Fruit fly (Drosophila melanogaster) whole organism, embryonic: ENCODE measurements around the gene CG15638.

ENCODE experiments used
- Aef1 ChIP-seq: fragments of 200-800 bp; sonication (Bioruptor generic); IDR thresholded peaks from 3 replicates; pipeline ENCODE4 v1.3.6; 2022; ENCODE audit warnings: missing biosample characterization, missing genetic modification characterization
- BtbVII ChIP-seq: fragments of 200-800 bp; sonication (Bioruptor generic); optimal IDR thresholded peaks from 3 replicates; lab custom pipeline; 2017; ENCODE audit warnings: missing biosample characterization, mild to moderate bottlenecking, missing genetic modification characterization
- CG11093 ChIP-seq: fragments of 200-800 bp; sonication (Bioruptor generic); IDR thresholded peaks from 3 replicates; pipeline ENCODE4 v1.3.6; 2022; ENCODE audit warnings: missing biosample characterization, missing genetic modification characterization
- CG12299 ChIP-seq: fragments of 200-800 bp; sonication (Bioruptor generic); optimal IDR thresholded peaks from 2 replicates; lab custom pipeline; 2018; ENCODE audit warnings: missing biosample characterization, mild to moderate bottlenecking, missing genetic modification characterization
- CG13775 ChIP-seq: fragments of 200-800 bp; sonication (Bioruptor generic); optimal IDR thresholded peaks from 3 replicates; lab custom pipeline; 2017; ENCODE audit warnings: missing biosample characterization, mild to moderate bottlenecking, missing genetic modification characterization
- CG13894 ChIP-seq: fragments of 200-800 bp; sonication (Bioruptor generic); optimal IDR thresholded peaks from 3 replicates; lab custom pipeline; 2018; ENCODE audit warnings: missing biosample characterization, mild to moderate bottlenecking, missing genetic modification characterization, moderate library complexity
- CG14710 ChIP-seq: fragments of 200-800 bp; sonication (Bioruptor generic); optimal IDR thresholded peaks from 3 replicates; lab custom pipeline; 2019; ENCODE audit warnings: missing biosample characterization, mild to moderate bottlenecking, missing genetic modification characterization, moderate library complexity
- CG15514 ChIP-seq: fragments of 200-800 bp; sonication (Bioruptor generic); optimal IDR thresholded peaks from 3 replicates; lab custom pipeline; 2017; ENCODE audit warnings: missing biosample characterization, missing genetic modification characterization, mild to moderate bottlenecking, moderate library complexity, missing genetic modification reagents
- CG2199 ChIP-seq: fragments of 200-800 bp; sonication (Bioruptor generic); IDR thresholded peaks from 3 replicates; pipeline ENCODE4 v1.3.6; 2022; ENCODE audit warnings: missing biosample characterization, missing genetic modification characterization
- CG2875 ChIP-seq: fragments of 200-800 bp; sonication (Bioruptor generic); optimal IDR thresholded peaks from 2 replicates; lab custom pipeline; 2017; ENCODE audit warnings: missing biosample characterization, mild to moderate bottlenecking, missing genetic modification characterization, missing genetic modification reagents
- CG9817 ChIP-seq: fragments of 200-800 bp; sonication (Bioruptor generic); optimal IDR thresholded peaks from 2 replicates; lab custom pipeline; 2018; ENCODE audit warnings: missing biosample characterization, mild to moderate bottlenecking, missing genetic modification characterization, moderate library complexity
- Deaf1 ChIP-seq: fragments of 200-800 bp; optimal IDR thresholded peaks from 3 replicates; lab custom pipeline; 2019; ENCODE audit warnings: missing biosample characterization, mild to moderate bottlenecking, missing genetic modification characterization, moderate library complexity
- Dip2 ChIP-seq: fragments of 200-800 bp; sonication (Bioruptor generic); IDR thresholded peaks from 2 replicates; pipeline ENCODE4 v1.3.6; 2022; ENCODE audit warnings: missing biosample characterization, missing genetic modification characterization
- Dip3 ChIP-seq: fragments of 200-800 bp; sonication (Bioruptor generic); optimal IDR thresholded peaks from 3 replicates; lab custom pipeline; 2016; ENCODE audit warnings: missing biosample characterization, missing genetic modification characterization
- Drgx ChIP-seq: fragments of 200-800 bp; sonication (Bioruptor generic); IDR thresholded peaks from 2 replicates; pipeline ENCODE4 v1.3.6; 2022; ENCODE audit warnings: missing biosample characterization, missing genetic modification characterization
- Fer3 ChIP-seq: fragments of 200-800 bp; sonication (Bioruptor generic); optimal IDR thresholded peaks from 2 replicates; lab custom pipeline; 2018; ENCODE audit warnings: missing biosample characterization, mild to moderate bottlenecking, missing genetic modification characterization, moderate library complexity
- Gsc ChIP-seq: fragments of 200-800 bp; sonication (Bioruptor generic); IDR thresholded peaks from 2 replicates; pipeline ENCODE4 v1.3.6; 2022; ENCODE audit warnings: missing biosample characterization, missing genetic modification characterization
- Hand ChIP-seq: fragments of 200-800 bp; sonication (Bioruptor generic); optimal IDR thresholded peaks from 2 replicates; lab custom pipeline; 2017; ENCODE audit warnings: mild to moderate bottlenecking, missing biosample characterization, missing genetic modification reagents, missing genetic modification characterization
- Lhr ChIP-seq: fragments of 200-800 bp; sonication (Bioruptor generic); optimal IDR thresholded peaks from 3 replicates; lab custom pipeline; 2017; ENCODE audit warnings: mild to moderate bottlenecking, missing biosample characterization, missing genetic modification reagents, missing genetic modification characterization
- Med ChIP-seq: fragments of 200-800 bp; sonication (Bioruptor generic); peaks from one replicate; lab custom pipeline; 2016; ENCODE audit warnings: missing biosample characterization, missing genetic modification characterization, mild to moderate bottlenecking, inconsistent platforms, moderate library complexity
- Optix ChIP-seq: fragments of 200-800 bp; sonication (Bioruptor generic); IDR thresholded peaks from 3 replicates; pipeline ENCODE4 v1.3.6; 2022; ENCODE audit warnings: missing biosample characterization, missing genetic modification characterization
- ash1 ChIP-seq: fragments of 200-800 bp; sonication (Bioruptor generic); optimal IDR thresholded peaks from 2 replicates; lab custom pipeline; 2018; ENCODE audit warnings: missing biosample characterization, mild to moderate bottlenecking, missing genetic modification characterization
- bsh ChIP-seq, 2 experiments: fragments of 200-800 bp; sonication (Bioruptor generic); optimal IDR thresholded peaks; 2 replicates each; lab custom pipeline; 2017 to 2018; ENCODE audit warnings: mild to moderate bottlenecking in 2 of 2, missing biosample characterization in 2 of 2, missing genetic modification characterization in 2 of 2, moderate library complexity in 1 of 2
- cato ChIP-seq: fragments of 200-800 bp; sonication (Bioruptor generic); optimal IDR thresholded peaks from 2 replicates; lab custom pipeline; 2016; ENCODE audit warnings: missing biosample characterization, missing genetic modification characterization, borderline replicate concordance
- chinmo ChIP-seq: fragments of 200-800 bp; sonication (Bioruptor generic); IDR thresholded peaks from 4 replicates; pipeline ENCODE4 v1.3.6; 2022; ENCODE audit warnings: missing biosample characterization, missing genetic modification characterization; ENCODE audit not compliant: partially characterized antibody
- disco-r ChIP-seq: fragments of 200-800 bp; sonication (Bioruptor generic); optimal IDR thresholded peaks from 2 replicates; lab custom pipeline; 2016; ENCODE audit warnings: missing biosample characterization, missing genetic modification characterization
- emc ChIP-seq: fragments of 200-800 bp; sonication (Bioruptor generic); optimal IDR thresholded peaks from 2 replicates; lab custom pipeline; 2016; ENCODE audit warnings: missing biosample characterization, missing genetic modification characterization
- lola ChIP-seq, 3 experiments: fragments of >200 bp in 2 of 3; fragments of 200-800 bp in 1 of 3; sonication (Bioruptor generic) in 1 of 3; optimal IDR thresholded peaks; 2 replicates each; lab custom pipeline; 2017 to 2019; ENCODE audit warnings: missing biosample characterization in 3 of 3, missing genetic modification characterization in 3 of 3, mild to moderate bottlenecking in 1 of 3, moderate library complexity in 1 of 3
- nom ChIP-seq: fragments of 200-800 bp; sonication (Bioruptor generic); optimal IDR thresholded peaks from 2 replicates; lab custom pipeline; 2017; ENCODE audit warnings: missing biosample characterization, missing genetic modification characterization, mild to moderate bottlenecking, moderate library complexity, missing genetic modification reagents
- run ChIP-seq: fragments of 200-800 bp; sonication (Bioruptor generic); optimal IDR thresholded peaks from 3 replicates; lab custom pipeline; 2018; ENCODE audit warnings: missing biosample characterization, mild to moderate bottlenecking, missing genetic modification characterization
- sens ChIP-seq: fragments of 200-800 bp; sonication (Bioruptor generic); peaks from one replicate; lab custom pipeline; 2016; ENCODE audit warnings: missing biosample characterization, missing genetic modification characterization
- sqz ChIP-seq: fragments of 200-800 bp; sonication (Bioruptor generic); optimal IDR thresholded peaks from 3 replicates; lab custom pipeline; 2018; ENCODE audit warnings: missing biosample characterization, mild to moderate bottlenecking, missing genetic modification characterization
- sr ChIP-seq: fragments of 200-800 bp; sonication (Bioruptor generic); IDR thresholded peaks from 3 replicates; pipeline ENCODE4 v1.3.6; 2022; ENCODE audit warnings: missing biosample characterization, missing genetic modification characterization
- tin ChIP-seq: fragments of 200-800 bp; sonication (Bioruptor generic); optimal IDR thresholded peaks from 3 replicates; lab custom pipeline; 2016; ENCODE audit warnings: missing biosample characterization, missing genetic modification characterization
- toy ChIP-seq: fragments of 200-800 bp; sonication (Bioruptor generic); IDR thresholded peaks from 2 replicates; pipeline ENCODE4 v1.3.6; 2022; ENCODE audit warnings: missing biosample characterization, missing genetic modification characterization
- tx ChIP-seq: fragments of 200-800 bp; sonication (Bioruptor generic); optimal IDR thresholded peaks from 2 replicates; lab custom pipeline; 2016; ENCODE audit warnings: missing biosample characterization, missing genetic modification characterization
- vvl ChIP-seq: fragments of 200-800 bp; sonication (Bioruptor generic); IDR thresholded peaks from 2 replicates; pipeline ENCODE4 v1.3.6; 2022; ENCODE audit warnings: missing biosample characterization, missing genetic modification characterization
- z ChIP-seq: fragments of 200-800 bp; sonication (Bioruptor generic); IDR thresholded peaks from 3 replicates; pipeline ENCODE4 v1.3.6; 2022; ENCODE audit warnings: missing biosample characterization, missing genetic modification characterization

The CG15638 gene

dm6 chr2L:13547738-13548726, 12.5 kb upstream of the CG15638 start (continued):
- TF ChIP-seq ash1 (no peak), BtbVII (no peak), Hand (GFP tag; lab: Kevin White, UChicago) (peak; percentile 12), tin (GFP tag; lab: Kevin White, UChicago) (peak; percentile 51), Gsc (GFP tag; lab: Robert Waterston, UW) (no peak), run (tag; lab: Kevin White, UChicago) (no peak), tx (GFP tag; lab: Kevin White, UChicago) (peak; percentile 19), CG11093 (no peak), toy (no peak), Fer3 (tag; lab: Kevin White, UChicago) (peak; percentile 8), Dip3 (GFP tag; lab: Kevin White, UChicago) (peak; percentile 33), CG14710 (tag; lab: Kevin White, UChicago) (peak; percentile 37), CG13775 (GFP tag; lab: Kevin White, UChicago) (peak; percentile 28), z (GFP tag; lab: Robert Waterston, UW) (no peak), CG15514 (peak; percentile 4), Optix (no peak), sr (GFP tag; lab: Robert Waterston, UW) (no peak)

- TF ChIP-seq sens: peak; percentile 69
- 0 out of 3 replicates have a peak, but pooled peaks have one; percentile 14 for TF ChIP-seq Aef1
- no peak for TF ChIP-seq cato (GFP tag; lab: Kevin White, UChicago)
- no peak for TF ChIP-seq CG9817 (tag; lab: Kevin White, UChicago)
- 0 out of 4 replicates have a peak, but pooled peaks have one; percentile 67 for TF ChIP-seq chinmo
- no peak for TF ChIP-seq CG2875 (GFP tag; lab: Kevin White, UChicago)
- TF ChIP-seq emc (GFP tag; lab: Kevin White, UChicago): no peak
- TF ChIP-seq CG13894 (tag; lab: Kevin White, UChicago): peak; percentile 92
- TF ChIP-seq disco-r (GFP tag; lab: Kevin White, UChicago): no peak
- no peak for TF ChIP-seq CG12299 (tag; lab: Kevin White, UChicago)
- peak; percentile 79 for TF ChIP-seq Deaf1 (tag; lab: Kevin White, UChicago)
- TF ChIP-seq bsh (GFP tag; optimal IDR thresholded peaks at IDR 0.05; lab: Kevin White, UChicago): peak in 1 of 2 experiments; percentile 95
- TF ChIP-seq Med: peak; percentile 22
- peak; percentile 98 for TF ChIP-seq nom (GFP tag; lab: Kevin White, UChicago)
- TF ChIP-seq lola (GFP tag; optimal IDR thresholded peaks at IDR 0.05; lab: Kevin White, UChicago): no peak
- peak; percentile 82 for TF ChIP-seq sqz (GFP tag; lab: Kevin White, UChicago)
- peak; percentile 59 for TF ChIP-seq Drgx
- TF ChIP-seq Dip2 (GFP tag; lab: Robert Waterston, UW): no peak
- TF ChIP-seq CG2199 (GFP tag; lab: Robert Waterston, UW): peak; percentile 89; the same call in 2 of the 3 replicates
- TF ChIP-seq Lhr (GFP tag; lab: Kevin White, UChicago): no peak
- 0 out of 2 replicates have a peak, but pooled peaks have one; percentile 16 for TF ChIP-seq vvl (GFP tag; lab: Robert Waterston, UW)
These were observed 10.1 kb upstream of the CG15638 start for dm6 chr2L:13545678-13546077.
